Fruit fly (Drosophila melanogaster): ENCODE results near the gene Fhos.

- TF ChIP-seq ttk (optimal IDR thresholded peaks at IDR 0.05): no peak
- no peak for TF ChIP-seq Sin3A (optimal IDR thresholded peaks at IDR 0.05)
- TF ChIP-seq psq (optimal IDR thresholded peaks at IDR 0.05): no peak
- TF ChIP-seq insv (optimal IDR thresholded peaks at IDR 0.05): no peak
Observed at dm6 chr3L:8827868-8828159, 74.4 kb downstream of the Fhos start.

Data from Kc167 (cell line).